Fruit fly (Drosophila melanogaster) whole organism, wandering third instar larva: ENCODE results near the gene CG31819.

Experiments used
- CrebA ChIP-seq: fragments of 200-800 bp; sonication (Bioruptor generic); optimal IDR thresholded peaks from 2 replicates; lab custom pipeline; 2016; ENCODE audit warnings: missing biosample characterization, mild to moderate bottlenecking, missing genetic modification characterization, borderline replicate concordance
- Hr78 ChIP-seq: fragments of >200 bp; optimal IDR thresholded peaks from 2 replicates; lab custom pipeline; 2017; ENCODE audit warnings: missing biosample characterization, missing genetic modification characterization
- Mio ChIP-seq: sonication (Bioruptor generic); optimal IDR thresholded peaks from 2 replicates; lab custom pipeline; 2016; ENCODE audit warnings: missing biosample characterization, missing genetic modification characterization
- Myc ChIP-seq: fragments of >200 bp; optimal IDR thresholded peaks from 2 replicates; lab custom pipeline; 2017
- Rel ChIP-seq, 2 experiments: fragments of 200-800 bp; sonication (Bioruptor generic) in 1 of 2; optimal IDR thresholded peaks; 2 replicates in 1 of 2; 3 replicates in 1 of 2; lab custom pipeline; 2016 to 2019; ENCODE audit warnings: mild to moderate bottlenecking in 2 of 2, missing biosample characterization in 2 of 2, missing genetic modification characterization in 2 of 2, moderate library complexity in 1 of 2
- Sp1 ChIP-seq: fragments of 200-800 bp; sonication (Bioruptor generic); optimal IDR thresholded peaks from 3 replicates; lab custom pipeline; 2019; ENCODE audit warnings: missing biosample characterization, mild to moderate bottlenecking, missing genetic modification characterization, moderate library complexity
- Vsx2 ChIP-seq: fragments of 200-300, 225-300 bp; sonication (Bioruptor generic); optimal IDR thresholded peaks from 2 replicates; lab custom pipeline; 2018; ENCODE audit warnings: missing biosample characterization, missing genetic modification characterization; ENCODE audit not compliant: partially characterized antibody
- br ChIP-seq: fragments of 200-800 bp; sonication (Bioruptor generic); optimal IDR thresholded peaks from 2 replicates; lab custom pipeline; 2016; ENCODE audit warnings: missing biosample characterization, missing genetic modification characterization
- ey ChIP-seq: fragments of 200-800 bp; sonication (Bioruptor generic); optimal IDR thresholded peaks from 2 replicates; lab custom pipeline; 2016; ENCODE audit warnings: missing biosample characterization, missing genetic modification characterization
- pan ChIP-seq: fragments of >200 bp; optimal IDR thresholded peaks from 2 replicates; lab custom pipeline; 2017
- tai ChIP-seq: sonication (Bioruptor generic); optimal IDR thresholded peaks from 2 replicates; lab custom pipeline; 2016; ENCODE audit warnings: missing biosample characterization, missing genetic modification characterization

DNA sequence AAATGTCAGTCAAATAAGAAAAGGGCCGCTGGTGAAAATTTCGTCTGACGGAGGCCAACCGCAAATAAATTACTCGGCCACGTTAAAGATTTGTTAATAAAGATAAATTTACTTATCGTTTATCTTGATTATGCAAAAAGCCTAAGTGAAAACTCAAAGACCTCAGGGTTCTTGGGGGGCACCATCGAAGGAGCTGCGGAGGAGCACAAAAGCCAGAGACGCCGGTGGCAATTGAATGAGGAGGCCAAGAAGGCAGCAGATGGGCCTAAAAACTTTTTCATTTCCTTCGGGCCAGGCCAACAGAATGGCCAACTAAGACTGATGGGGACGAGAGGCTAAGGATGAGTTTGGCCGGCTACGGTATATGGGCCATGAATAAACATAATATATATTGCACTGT, 5.0 kb downstream of the CG31819 start:
- TF ChIP-seq br = no peak
- TF ChIP-seq Sp1 = no peak
- TF ChIP-seq ey (GFP tag; lab: Kevin White, UChicago) = no peak
- TF ChIP-seq tai (GFP tag; lab: Kevin White, UChicago) = no peak
- no peak for TF ChIP-seq Rel (GFP tag; optimal IDR thresholded peaks at IDR 0.05; lab: Kevin White, UChicago)
- no peak for TF ChIP-seq Rel (tag; optimal IDR thresholded peaks at IDR 0.05; lab: Kevin White, UChicago)
- TF ChIP-seq CrebA = no peak
- TF ChIP-seq pan (lab: Kevin White, UChicago) = no peak
- no peak for TF ChIP-seq Hr78 (GFP tag; lab: Kevin White, UChicago)
- no peak for TF ChIP-seq Myc (lab: Kevin White, UChicago)
- TF ChIP-seq Mio (GFP tag; lab: Kevin White, UChicago) = no peak
- TF ChIP-seq Vsx2 (GFP tag; lab: Kevin White, UChicago) = no peak
